Worm (Caenorhabditis elegans) whole organism, L1 larva: ENCODE data around the gene nck-1.

Experiments
- ceh-90 ChIP-seq: sonication (generic microtip); optimal IDR thresholded peaks from 2 replicates; lab custom pipeline; 2016; ENCODE audit warnings: missing genetic modification characterization, missing compliant biosample characterization
- grh-1 ChIP-seq: fragments of 200-800 bp; sonication (Bioruptor generic); IDR thresholded peaks from 2 replicates; pipeline ENCODE4 v1.3.6; 2022; ENCODE audit warnings: missing genetic modification reagents, missing genetic modification characterization, missing compliant biosample characterization
- jun-1 ChIP-seq: fragments of 150-350 bp; optimal IDR thresholded peaks from 2 replicates; lab custom pipeline; 2014; ENCODE audit warnings: missing biosample characterization, missing genetic modification reagents, missing genetic modification characterization
- lsy-2 ChIP-seq, 2 experiments: fragments of 150-350 bp; optimal IDR thresholded peaks; 2 replicates each; lab custom pipeline; 2014; ENCODE audit warnings: missing biosample characterization in 2 of 2, missing genetic modification characterization in 2 of 2
- nhr-11 ChIP-seq: fragments of 150-350 bp; optimal IDR thresholded peaks from 2 replicates; lab custom pipeline; 2014; ENCODE audit warnings: missing biosample characterization, missing genetic modification characterization
- nhr-12 ChIP-seq: sonication (generic microtip); optimal IDR thresholded peaks from 2 replicates; lab custom pipeline; 2017; ENCODE audit warnings: missing biosample characterization, missing genetic modification characterization
- nhr-47 ChIP-seq: sonication (generic microtip); optimal IDR thresholded peaks from 2 replicates; lab custom pipeline; 2016; ENCODE audit warnings: mild to moderate bottlenecking, missing genetic modification characterization, moderate library complexity, missing compliant biosample characterization
- pax-3 ChIP-seq: fragments of 200-800 bp; sonication (Bioruptor generic); optimal IDR thresholded peaks from 2 replicates; lab custom pipeline; 2018; ENCODE audit warnings: mild to moderate bottlenecking, missing genetic modification characterization, moderate library complexity, missing compliant biosample characterization
- snpc-4 ChIP-seq: fragments of 150-350 bp; optimal IDR thresholded peaks from 2 replicates; lab custom pipeline; 2014; ENCODE audit warnings: missing biosample characterization, missing genetic modification characterization

- TF ChIP-seq lsy-2 (tag; optimal IDR thresholded peaks at IDR 0.05; lab: Kevin White, UChicago) (no peak), snpc-4 (tag; lab: Kevin White, UChicago) (no peak), pax-3 (tag; lab: Kevin White, UChicago) (no peak), ceh-90 (tag; lab: Kevin White, UChicago) (no peak), nhr-12 (tag; lab: Kevin White, UChicago) (no peak), grh-1 (GFP tag; lab: Robert Waterston, UW) (no peak), nhr-47 (tag; lab: Kevin White, UChicago) (no peak), nhr-11 (no peak), jun-1 (tag; lab: Kevin White, UChicago) (no peak)
Observed at ce11 chrX:4192235-4192634, 39.0 kb upstream of the nck-1 start.
